Worm (Caenorhabditis elegans) whole organism, L4 larva: ENCODE measurements around the gene twk-2.
A peak's percentile ranks its signal among the peaks of the same experiment; 100 is the strongest.

Experiments used
- D1046.2 ChIP-seq: fragments of 200-800 bp; sonication (Bioruptor generic); IDR thresholded peaks from 2 replicates; pipeline ENCODE4 v1.3.6; 2022; ENCODE audit warnings: missing genetic modification characterization, missing compliant biosample characterization
- F10B5.3 ChIP-seq: sonication (generic microtip); optimal IDR thresholded peaks from 2 replicates; lab custom pipeline; 2016; ENCODE audit warnings: mild to moderate bottlenecking, missing genetic modification characterization, missing compliant biosample characterization
- T26A8.4 ChIP-seq: fragments of 200-800 bp; sonication (Bioruptor generic); IDR thresholded peaks from 2 replicates; pipeline ENCODE4 v1.3.6; 2022; ENCODE audit warnings: missing genetic modification characterization, missing compliant biosample characterization
- Y105C5A.15 ChIP-seq: fragments of 200-800 bp; sonication (Bioruptor generic); IDR thresholded peaks from 2 replicates; pipeline ENCODE4 v1.3.6; 2022; ENCODE audit warnings: missing genetic modification characterization, missing compliant biosample characterization
- Y48G9A.11 ChIP-seq: fragments of 200-800 bp; sonication (Bioruptor generic); IDR thresholded peaks from 2 replicates; pipeline ENCODE4 v1.3.6; 2022; ENCODE audit warnings: missing genetic modification reagents, missing genetic modification characterization, missing compliant biosample characterization
- Y5F2A.4 ChIP-seq: fragments of 200-800 bp; sonication (Bioruptor generic); optimal IDR thresholded peaks from 2 replicates; lab custom pipeline; 2018; ENCODE audit warnings: mild to moderate bottlenecking, missing genetic modification characterization, missing compliant biosample characterization
- ZK546.5 ChIP-seq, 2 experiments: sonication (generic microtip); optimal IDR thresholded peaks; 2 replicates each; lab custom pipeline; 2017; ENCODE audit warnings: missing biosample characterization in 2 of 2, missing genetic modification characterization in 2 of 2
- aha-1 ChIP-seq: fragments of 150-350 bp; peaks from one replicate; lab custom pipeline; 2014; ENCODE audit warnings: missing biosample characterization, missing genetic modification characterization
- ama-1 ChIP-seq: fragments of 150-350 bp; optimal IDR thresholded peaks from 2 replicates; lab custom pipeline; 2014; ENCODE audit warnings: inconsistent platforms, mixed read lengths
- ceh-20 ChIP-seq: fragments of 200-800 bp; sonication (Bioruptor generic); IDR thresholded peaks from 2 replicates; pipeline ENCODE4 v1.3.6; 2022; ENCODE audit warnings: missing genetic modification reagents, missing genetic modification characterization, missing compliant biosample characterization
- ctbp-1 ChIP-seq: fragments of 200-800 bp; sonication (Bioruptor generic); IDR thresholded peaks from 2 replicates; pipeline ENCODE4 v1.3.6; 2022; ENCODE audit warnings: missing genetic modification reagents, missing genetic modification characterization, missing compliant biosample characterization
- daf-16 ChIP-seq, 3 experiments: sonication (generic microtip); optimal IDR thresholded peaks; 2 replicates each; lab custom pipeline; 2016 to 2017; ENCODE audit warnings: missing genetic modification characterization in 3 of 3, missing genetic modification reagents in 3 of 3, mild to moderate bottlenecking in 2 of 3, missing compliant biosample characterization in 2 of 3, missing biosample characterization in 1 of 3, moderate library complexity in 1 of 3
- daf-19 ChIP-seq: fragments of 200-800 bp; sonication (Bioruptor generic); conservative IDR thresholded peaks from 2 replicates; pipeline ENCODE4 v1.3.6; 2022; ENCODE audit warnings: missing genetic modification characterization, missing compliant biosample characterization
- dmd-6 ChIP-seq: fragments of 200-800 bp; sonication (Bioruptor generic); IDR thresholded peaks from 2 replicates; pipeline ENCODE4 v1.3.6; 2022; ENCODE audit warnings: missing genetic modification reagents, missing genetic modification characterization, missing compliant biosample characterization
- dve-1 ChIP-seq: sonication (generic microtip); optimal IDR thresholded peaks from 2 replicates; lab custom pipeline; 2017; ENCODE audit warnings: antibody characterized with exemption, mild to moderate bottlenecking, missing genetic modification characterization, missing compliant biosample characterization; ENCODE audit not compliant: insufficient read depth
- egl-27 ChIP-seq: sonication (generic microtip); optimal IDR thresholded peaks from 3 replicates; lab custom pipeline; 2017; ENCODE audit warnings: missing biosample characterization, missing genetic modification reagents, missing genetic modification characterization
- fos-1 ChIP-seq: fragments of 150-350 bp; optimal IDR thresholded peaks from 2 replicates; lab custom pipeline; 2014; ENCODE audit warnings: missing biosample characterization, missing genetic modification characterization
- hif-1 ChIP-seq, 2 experiments: sonication (generic microtip); optimal IDR thresholded peaks; 2 replicates each; lab custom pipeline; 2016 to 2017; ENCODE audit warnings: missing compliant biosample characterization in 2 of 2, missing genetic modification characterization in 2 of 2, missing genetic modification reagents in 2 of 2, missing genotype in 2 of 2, mild to moderate bottlenecking in 1 of 2
- hlh-11 ChIP-seq: fragments of 200-800 bp; sonication (Bioruptor generic); optimal IDR thresholded peaks from 2 replicates; lab custom pipeline; 2018; ENCODE audit warnings: mild to moderate bottlenecking, missing genetic modification characterization, missing compliant biosample characterization
- hlh-30 ChIP-seq: sonication (generic microtip); optimal IDR thresholded peaks from 2 replicates; lab custom pipeline; 2017; ENCODE audit warnings: antibody characterized with exemption, mild to moderate bottlenecking, missing genetic modification characterization, missing compliant biosample characterization; ENCODE audit not compliant: insufficient read depth
- hmg-1.1 ChIP-seq: fragments of 200-800 bp; sonication (Bioruptor generic); IDR thresholded peaks from 2 replicates; pipeline ENCODE4 v1.3.6; 2022; ENCODE audit warnings: missing genetic modification reagents, missing genetic modification characterization, missing compliant biosample characterization
- lim-7 ChIP-seq: fragments of 200-800 bp; sonication (Bioruptor generic); IDR thresholded peaks from 2 replicates; pipeline ENCODE4 v1.3.6; 2022; ENCODE audit warnings: missing genetic modification characterization, missing compliant biosample characterization
- lsy-2 ChIP-seq, 2 experiments: fragments of 150-350 bp in 1 of 2; sonication (generic microtip) in 1 of 2; optimal IDR thresholded peaks; 2 replicates each; lab custom pipeline; 2014 to 2017; ENCODE audit warnings: missing biosample characterization in 2 of 2, missing genetic modification characterization in 2 of 2
- mdl-1 ChIP-seq, 2 experiments: fragments of 150-350 bp in 1 of 2; sonication (generic microtip) in 1 of 2; optimal IDR thresholded peaks; 2 replicates each; lab custom pipeline; 2014 to 2017; ENCODE audit warnings: missing biosample characterization in 2 of 2, missing genetic modification characterization in 2 of 2
- mep-1 ChIP-seq: fragments of 150-350 bp; sonication (generic microtip); optimal IDR thresholded peaks from 3 replicates; lab custom pipeline; 2014; ENCODE audit warnings: missing biosample characterization, missing genetic modification characterization
- nhr-11 ChIP-seq: fragments of 150-350 bp; optimal IDR thresholded peaks from 2 replicates; lab custom pipeline; 2014; ENCODE audit warnings: missing biosample characterization, missing genetic modification characterization
- nhr-111 ChIP-seq: fragments of 200-800 bp; sonication (Bioruptor generic); optimal IDR thresholded peaks from 2 replicates; lab custom pipeline; 2018; ENCODE audit warnings: mild to moderate bottlenecking, missing genetic modification characterization, missing compliant biosample characterization
- nhr-28 ChIP-seq: fragments of 150-350 bp; optimal IDR thresholded peaks from 2 replicates; lab custom pipeline; 2014; ENCODE audit warnings: missing biosample characterization, missing genetic modification characterization
- nhr-41 ChIP-seq: fragments of 200-800 bp; sonication (Bioruptor generic); IDR thresholded peaks from 2 replicates; pipeline ENCODE4 v1.3.6; 2022; ENCODE audit warnings: missing genetic modification reagents, missing genetic modification characterization, missing compliant biosample characterization
- nhr-48 ChIP-seq: sonication (generic microtip); optimal IDR thresholded peaks from 2 replicates; lab custom pipeline; 2016; ENCODE audit warnings: mild to moderate bottlenecking, missing genetic modification characterization, missing compliant biosample characterization
- nhr-76 ChIP-seq: fragments of 150-350 bp; optimal IDR thresholded peaks from 2 replicates; lab custom pipeline; 2014; ENCODE audit warnings: missing biosample characterization, missing genetic modification characterization
- php-3 ChIP-seq: fragments of 200-800 bp; sonication (Bioruptor generic); IDR thresholded peaks from 2 replicates; pipeline ENCODE4 v1.3.6; 2022; ENCODE audit warnings: missing genetic modification reagents, missing genetic modification characterization, missing compliant biosample characterization
- pqm-1 ChIP-seq: sonication (generic microtip); optimal IDR thresholded peaks from 2 replicates; lab custom pipeline; 2017; ENCODE audit warnings: missing biosample characterization, missing genetic modification characterization
- set-16 ChIP-seq: fragments of 200-800 bp; sonication (Bioruptor generic); IDR thresholded peaks from 2 replicates; pipeline ENCODE4 v1.3.6; 2022; ENCODE audit warnings: missing genetic modification reagents, missing genetic modification characterization, missing compliant biosample characterization
- tra-1 ChIP-seq: fragments of 200-800 bp; sonication (Bioruptor generic); IDR thresholded peaks from 2 replicates; pipeline ENCODE4 v1.3.6; 2022; ENCODE audit warnings: missing genetic modification reagents, missing genetic modification characterization, missing compliant biosample characterization
- zfp-2 ChIP-seq: sonication (generic microtip); optimal IDR thresholded peaks from 2 replicates; lab custom pipeline; 2016; ENCODE audit warnings: mild to moderate bottlenecking, missing genetic modification characterization, missing compliant biosample characterization
- zip-11 ChIP-seq: fragments of 200-800 bp; sonication (Bioruptor generic); IDR thresholded peaks from 2 replicates; pipeline ENCODE4 v1.3.6; 2022; ENCODE audit warnings: missing genetic modification characterization, missing compliant biosample characterization

twk-2 gene

ce11 chrII:4453051-4453450 lies at the start of gene twk-2:
Gene twk-2, minus strand, starts transcription at chrII:4453151.
- TF ChIP-seq D1046.2 (GFP tag; lab: Robert Waterston, UW) (no peak), Y5F2A.4 (GFP tag; lab: Kevin White, UChicago) (no peak), ama-1 (lab: Kevin White, UChicago) (no peak), Y105C5A.15 (GFP tag; lab: Robert Waterston, UW) (no peak), lim-7 (no peak), mep-1 (tag; lab: Kevin White, UChicago) (no peak), nhr-111 (no peak), nhr-76 (tag; lab: Kevin White, UChicago) (no peak), egl-27 (no peak), set-16 (GFP tag; lab: Robert Waterston, UW) (no peak), ctbp-1 (no peak), zfp-2 (tag; lab: Kevin White, UChicago) (no peak), T26A8.4 (no peak), ZK546.5 (tag; optimal IDR thresholded peaks at IDR 0.05; lab: Kevin White, UChicago) (no peak)

ce11 chrII:4495844-4496243 lies 42.9 kb upstream of the twk-2 start:
- TF ChIP-seq php-3 (GFP tag; lab: Robert Waterston, UW) = 0 out of 2 replicates have a peak, but pooled peaks have one; percentile 53
- peak; percentile 17 for TF ChIP-seq dve-1 (tag; lab: Kevin White, UChicago)
- no peak for TF ChIP-seq nhr-48 (tag; lab: Kevin White, UChicago)
- TF ChIP-seq Y48G9A.11 (GFP tag; lab: Robert Waterston, UW) = no peak
- TF ChIP-seq nhr-28 (tag; lab: Kevin White, UChicago) = peak; percentile 53
- no peak for TF ChIP-seq daf-16 (GFP tag; optimal IDR thresholded peaks at IDR 0.05; lab: Kevin White, UChicago)
- TF ChIP-seq daf-16 (tag; optimal IDR thresholded peaks at IDR 0.05; lab: Kevin White, UChicago) = peak; percentile 27
- TF ChIP-seq F10B5.3 = no peak
- TF ChIP-seq hif-1 (tag; optimal IDR thresholded peaks at IDR 0.05; lab: Kevin White, UChicago) = no peak
- peak; percentile 45 for TF ChIP-seq dmd-6 (GFP tag; lab: Robert Waterston, UW)
- TF ChIP-seq tra-1 (GFP tag; lab: Robert Waterston, UW) = 0 out of 2 replicates have a peak, but pooled peaks have one; percentile 41
- TF ChIP-seq ceh-20 (GFP tag; lab: Robert Waterston, UW) = no peak
- no peak for TF ChIP-seq hmg-1.1
- TF ChIP-seq pqm-1 (tag; lab: Kevin White, UChicago) = peak; percentile 40
- no peak for TF ChIP-seq nhr-41 (GFP tag; lab: Robert Waterston, UW)
- TF ChIP-seq, all 104 proteins: peak for 7

- TF ChIP-seq lsy-2 (tag; optimal IDR thresholded peaks at IDR 0.05; lab: Kevin White, UChicago) (peak in 1 of 2 experiments; percentile 7), ctbp-1 (0 out of 2 replicates have a peak, but pooled peaks have one; percentile 35), zip-11 (GFP tag; lab: Robert Waterston, UW) (no peak), hlh-30 (tag; lab: Kevin White, UChicago) (peak; percentile 15), hlh-11 (tag; lab: Kevin White, UChicago) (peak; percentile 56), daf-16 (GFP tag; optimal IDR thresholded peaks at IDR 0.05; lab: Kevin White, UChicago) (peak in 1 of 2 experiments; percentile 49), daf-16 (tag; optimal IDR thresholded peaks at IDR 0.05; lab: Kevin White, UChicago) (no peak), hif-1 (tag; optimal IDR thresholded peaks at IDR 0.05; lab: Kevin White, UChicago) (no peak), fos-1 (tag; lab: Kevin White, UChicago) (no peak), mdl-1 (tag; optimal IDR thresholded peaks at IDR 0.05; lab: Kevin White, UChicago) (no peak), nhr-11 (tag; lab: Kevin White, UChicago) (peak; percentile 60), aha-1 (tag; lab: Kevin White, UChicago) (no peak), daf-19 (GFP tag; lab: Robert Waterston, UW) (0 out of 2 replicates have a peak, but pooled peaks have one; percentile 30)
- TF ChIP-seq, all 104 proteins: peak for 7
These were observed 41.6 kb upstream of the twk-2 start for ce11 chrII:4494532-4494931.
